Worm (Caenorhabditis elegans) whole organism, young adult: ENCODE results near the gene T21E8.4.

Experiments
- B0035.1 ChIP-seq: sonication (generic microtip); optimal IDR thresholded peaks from 2 replicates; lab custom pipeline; 2016; ENCODE audit warnings: missing genetic modification characterization, mild to moderate bottlenecking, missing compliant biosample characterization, missing genotype, missing genetic modification reagents
- C06A6.2 ChIP-seq: fragments of 200-800 bp; sonication (Bioruptor generic); conservative IDR thresholded peaks from 2 replicates; pipeline ENCODE4 v1.3.6; 2022; ENCODE audit warnings: missing genetic modification characterization, missing compliant biosample characterization
- F23B12.7 ChIP-seq: sonication (generic microtip); optimal IDR thresholded peaks from 2 replicates; lab custom pipeline; 2017; ENCODE audit warnings: missing genetic modification characterization, mild to moderate bottlenecking, missing compliant biosample characterization, antibody characterized with exemption, moderate library complexity; ENCODE audit not compliant: insufficient read depth
- F37B4.10 ChIP-seq: fragments of 200-800 bp; sonication (Bioruptor generic); IDR thresholded peaks from 2 replicates; pipeline ENCODE4 v1.3.6; 2022; ENCODE audit warnings: missing genetic modification characterization, missing compliant biosample characterization
- F57A8.1 ChIP-seq: fragments of 200-800 bp; sonication (Bioruptor generic); optimal IDR thresholded peaks from 2 replicates; lab custom pipeline; 2018; ENCODE audit warnings: mild to moderate bottlenecking, missing genetic modification characterization, moderate library complexity, missing compliant biosample characterization
- K12H6.12 ChIP-seq: fragments of 200-800 bp; sonication (Bioruptor generic); optimal IDR thresholded peaks from 2 replicates; lab custom pipeline; 2018; ENCODE audit warnings: mild to moderate bottlenecking, missing genetic modification characterization, missing compliant biosample characterization
- T07F8.4 ChIP-seq: sonication (generic microtip); optimal IDR thresholded peaks from 2 replicates; lab custom pipeline; 2016; ENCODE audit warnings: mild to moderate bottlenecking, missing genetic modification characterization, moderate library complexity, missing compliant biosample characterization
- T26A5.8 ChIP-seq: sonication (generic microtip); optimal IDR thresholded peaks from 2 replicates; lab custom pipeline; 2016; ENCODE audit warnings: missing genetic modification characterization, missing compliant biosample characterization
- Y53G8AR.9 ChIP-seq: fragments of 200-800 bp; sonication (Bioruptor generic); conservative IDR thresholded peaks from 2 replicates; pipeline ENCODE4 v1.3.6; 2022; ENCODE audit warnings: missing genetic modification reagents, missing genetic modification characterization, missing compliant biosample characterization
- Y56A3A.18 ChIP-seq: fragments of 200-800 bp; sonication (Bioruptor generic); IDR thresholded peaks from 2 replicates; pipeline ENCODE4 v1.3.6; 2022; ENCODE audit warnings: missing genetic modification reagents, missing genetic modification characterization, missing compliant biosample characterization
- Y67H2A.10 ChIP-seq: fragments of 200-800 bp; sonication (Bioruptor generic); conservative IDR thresholded peaks from 2 replicates; pipeline ENCODE4 v1.3.6; 2022; ENCODE audit warnings: missing genetic modification reagents, missing genetic modification characterization, missing compliant biosample characterization
- Y79H2A.3 ChIP-seq: fragments of 200-800 bp; sonication (Bioruptor generic); conservative IDR thresholded peaks from 2 replicates; pipeline ENCODE4 v1.3.6; 2022; ENCODE audit warnings: missing genetic modification reagents, missing genetic modification characterization, missing compliant biosample characterization
- Y95B8A.8 ChIP-seq: fragments of 200-800 bp; sonication (Bioruptor generic); IDR thresholded peaks from 2 replicates; pipeline ENCODE4 v1.3.6; 2022; ENCODE audit warnings: missing genetic modification reagents, missing genetic modification characterization, missing compliant biosample characterization
- akir-1 ChIP-seq: fragments of 200-800 bp; sonication (Bioruptor generic); optimal IDR thresholded peaks from 2 replicates; lab custom pipeline; 2018; ENCODE audit warnings: mild to moderate bottlenecking, missing genetic modification characterization, moderate library complexity, missing compliant biosample characterization
- attf-3 ChIP-seq: fragments of 200-800 bp; sonication (Bioruptor generic); conservative IDR thresholded peaks from 2 replicates; pipeline ENCODE4 v1.3.6; 2022; ENCODE audit warnings: missing genetic modification reagents, missing genetic modification characterization, missing compliant biosample characterization
- bed-2 ChIP-seq: fragments of 200-800 bp; sonication (Bioruptor generic); IDR thresholded peaks from 2 replicates; pipeline ENCODE4 v1.3.6; 2022; ENCODE audit warnings: missing genetic modification reagents, missing genetic modification characterization, missing compliant biosample characterization
- ccch-3 ChIP-seq: fragments of 200-800 bp; sonication (Bioruptor generic); optimal IDR thresholded peaks from 2 replicates; lab custom pipeline; 2018; ENCODE audit warnings: mild to moderate bottlenecking, missing genetic modification characterization, missing compliant biosample characterization
- cebp-1 ChIP-seq, 2 experiments: fragments of 200-800 bp in 1 of 2; sonication (Bioruptor generic) in 1 of 2; sonication (generic microtip) in 1 of 2; IDR thresholded peaks in 1 of 2; optimal IDR thresholded peaks in 1 of 2; 2 replicates each; pipeline versions ENCODE4 v1.3.6 to Lab custom; 2017 to 2022; ENCODE audit warnings: missing compliant biosample characterization in 2 of 2, missing genetic modification characterization in 2 of 2, mild to moderate bottlenecking in 1 of 2, missing genetic modification reagents in 1 of 2, moderate library complexity in 1 of 2
- ceh-100 ChIP-seq: fragments of 200-800 bp; sonication (Bioruptor generic); IDR thresholded peaks from 2 replicates; pipeline ENCODE4 v1.3.6; 2022; ENCODE audit warnings: missing genetic modification reagents, missing genetic modification characterization, missing compliant biosample characterization
- chd-7 ChIP-seq: sonication (generic microtip); optimal IDR thresholded peaks from 2 replicates; lab custom pipeline; 2016; ENCODE audit warnings: mild to moderate bottlenecking, missing genetic modification characterization, moderate library complexity, missing compliant biosample characterization
- dpl-1 ChIP-seq: fragments of 150-350 bp; optimal IDR thresholded peaks from 2 replicates; lab custom pipeline; 2014; ENCODE audit warnings: missing biosample characterization, missing genetic modification reagents, missing genetic modification characterization
- gei-17 ChIP-seq: fragments of 200-800 bp; sonication (Bioruptor generic); optimal IDR thresholded peaks from 2 replicates; lab custom pipeline; 2018; ENCODE audit warnings: mild to moderate bottlenecking, missing genetic modification characterization, missing compliant biosample characterization
- him-1 ChIP-seq: sonication (generic microtip); optimal IDR thresholded peaks from 2 replicates; lab custom pipeline; 2016; ENCODE audit warnings: missing genotype, missing genetic modification reagents, missing genetic modification characterization, missing compliant biosample characterization
- hlh-26 ChIP-seq: fragments of 200-800 bp; sonication (Bioruptor generic); conservative IDR thresholded peaks from 2 replicates; pipeline ENCODE4 v1.3.6; 2022; ENCODE audit warnings: missing genetic modification reagents, missing genetic modification characterization, missing compliant biosample characterization
- hmg-20 ChIP-seq: fragments of 200-800 bp; sonication (Bioruptor generic); IDR thresholded peaks from 2 replicates; pipeline ENCODE4 v1.3.6; 2022; ENCODE audit warnings: missing genetic modification reagents, missing genetic modification characterization, missing compliant biosample characterization
- hsf-1 ChIP-seq: fragments of 200-800 bp; sonication (Bioruptor generic); IDR thresholded peaks from 2 replicates; pipeline ENCODE4 v1.3.6; 2022; ENCODE audit warnings: missing genetic modification reagents, missing genetic modification characterization, missing compliant biosample characterization
- lag-1 ChIP-seq: fragments of 200-800 bp; sonication (Bioruptor generic); IDR thresholded peaks from 2 replicates; pipeline ENCODE4 v1.3.6; 2022; ENCODE audit warnings: missing genetic modification reagents, missing genetic modification characterization, missing compliant biosample characterization
- let-607 ChIP-seq, 2 experiments: fragments of 200-800 bp in 1 of 2; sonication (Bioruptor generic) in 1 of 2; sonication (generic microtip) in 1 of 2; optimal IDR thresholded peaks; 2 replicates each; lab custom pipeline; 2016 to 2018; ENCODE audit warnings: mild to moderate bottlenecking in 2 of 2, missing compliant biosample characterization in 2 of 2, missing genetic modification characterization in 2 of 2, moderate library complexity in 2 of 2, missing genotype in 1 of 2
- lin-26 ChIP-seq: fragments of 200-800 bp; sonication (Bioruptor generic); IDR thresholded peaks from 2 replicates; pipeline ENCODE4 v1.3.6; 2022; ENCODE audit warnings: missing genetic modification reagents, missing genetic modification characterization, missing compliant biosample characterization
- lin-35 ChIP-seq, 3 experiments: fragments of 150-350 bp in 2 of 3; sonication (generic microtip) in 1 of 3; optimal IDR thresholded peaks; 2 replicates each; lab custom pipeline; 2014 to 2018; ENCODE audit warnings: missing biosample characterization in 3 of 3, missing genetic modification characterization in 3 of 3, missing genetic modification reagents in 3 of 3
- lin-40 ChIP-seq: sonication (generic microtip); optimal IDR thresholded peaks from 2 replicates; lab custom pipeline; 2016; ENCODE audit warnings: missing genetic modification characterization, mild to moderate bottlenecking, missing compliant biosample characterization, missing genotype, missing genetic modification reagents
- lsl-1 ChIP-seq: fragments of 200-800 bp; sonication (Bioruptor generic); optimal IDR thresholded peaks from 2 replicates; lab custom pipeline; 2018; ENCODE audit warnings: mild to moderate bottlenecking, missing genetic modification characterization, moderate library complexity, missing compliant biosample characterization
- lsy-27 ChIP-seq: sonication (generic microtip); optimal IDR thresholded peaks from 2 replicates; lab custom pipeline; 2017; ENCODE audit warnings: missing genetic modification characterization, mild to moderate bottlenecking, missing compliant biosample characterization, antibody characterized with exemption, missing genotype, borderline replicate concordance; ENCODE audit not compliant: insufficient read depth
- mel-28 ChIP-seq: sonication (generic microtip); optimal IDR thresholded peaks from 2 replicates; lab custom pipeline; 2016; ENCODE audit warnings: borderline replicate concordance, mild to moderate bottlenecking, missing genetic modification characterization, missing compliant biosample characterization
- nhr-80 ChIP-seq: sonication (generic microtip); optimal IDR thresholded peaks from 2 replicates; lab custom pipeline; 2016; ENCODE audit warnings: missing genetic modification characterization, missing compliant biosample characterization
- pbrm-1 ChIP-seq: fragments of 200-800 bp; sonication (Bioruptor generic); IDR thresholded peaks from 2 replicates; pipeline ENCODE4 v1.3.6; 2022; ENCODE audit warnings: missing genetic modification reagents, missing genetic modification characterization, missing compliant biosample characterization
- repo-1 ChIP-seq: sonication (generic microtip); optimal IDR thresholded peaks from 2 replicates; lab custom pipeline; 2017; ENCODE audit warnings: mild to moderate bottlenecking, missing genetic modification characterization, missing compliant biosample characterization
- sdz-38 ChIP-seq: sonication (generic microtip); optimal IDR thresholded peaks from 2 replicates; lab custom pipeline; 2016; ENCODE audit warnings: missing genotype, missing genetic modification characterization, missing compliant biosample characterization
- sea-2 ChIP-seq: fragments of 200-800 bp; sonication (Bioruptor generic); IDR thresholded peaks from 2 replicates; pipeline ENCODE4 v1.3.6; 2022; ENCODE audit warnings: missing genetic modification characterization, missing compliant biosample characterization
- snpc-1.1 ChIP-seq: sonication (generic microtip); optimal IDR thresholded peaks from 2 replicates; lab custom pipeline; 2017; ENCODE audit warnings: missing genetic modification characterization, mild to moderate bottlenecking, missing compliant biosample characterization, antibody characterized with exemption, moderate library complexity, missing genotype, missing genetic modification reagents; ENCODE audit not compliant: insufficient read depth
- snpc-1.3 ChIP-seq: sonication (generic microtip); optimal IDR thresholded peaks from 2 replicates; lab custom pipeline; 2017; ENCODE audit warnings: missing genetic modification characterization, mild to moderate bottlenecking, missing compliant biosample characterization, antibody characterized with exemption, moderate library complexity, missing genotype, missing genetic modification reagents; ENCODE audit not compliant: insufficient read depth
- tlf-1 ChIP-seq: fragments of 200-800 bp; sonication (Bioruptor generic); optimal IDR thresholded peaks from 2 replicates; lab custom pipeline; 2018; ENCODE audit warnings: mild to moderate bottlenecking, missing genetic modification characterization, missing compliant biosample characterization
- unc-62 ChIP-seq: fragments of 150-350 bp; optimal IDR thresholded peaks from 2 replicates; lab custom pipeline; 2014; ENCODE audit warnings: missing biosample characterization, missing genetic modification reagents, missing genetic modification characterization
- xnd-1 ChIP-seq: sonication (generic microtip); optimal IDR thresholded peaks from 2 replicates; lab custom pipeline; 2016; ENCODE audit warnings: missing genotype, missing genetic modification reagents, missing genetic modification characterization, missing compliant biosample characterization
- ztf-26 ChIP-seq: sonication (generic microtip); optimal IDR thresholded peaks from 2 replicates; lab custom pipeline; 2017; ENCODE audit warnings: missing genetic modification characterization, missing compliant biosample characterization
- ztf-6 ChIP-seq: fragments of 200-800 bp; sonication (Bioruptor generic); IDR thresholded peaks from 2 replicates; pipeline ENCODE4 v1.3.6; 2022; ENCODE audit warnings: missing genetic modification reagents, missing genetic modification characterization, missing compliant biosample characterization

T21E8.4 gene

ce11 chrX:10890456-10890855 lies 9.8 kb downstream of the T21E8.4 start, which contains the start of gene F47B10.5:
TSS of gene F47B10.5 (minus strand) at chrX:10890556.
- TF ChIP-seq snpc-1.3 (no peak), mel-28 (tag; lab: Kevin White, UChicago) (no peak), chd-7 (tag; lab: Kevin White, UChicago) (no peak), lsl-1 (no peak), cebp-1 (GFP tag; IDR thresholded peaks at IDR 0.05; lab: Robert Waterston, UW) (no peak), cebp-1 (tag; optimal IDR thresholded peaks at IDR 0.05; lab: Kevin White, UChicago) (no peak), F23B12.7 (tag; lab: Kevin White, UChicago) (no peak), repo-1 (tag; lab: Kevin White, UChicago) (no peak), lin-26 (no peak), gei-17 (GFP tag; lab: Kevin White, UChicago) (no peak), him-1 (tag; lab: Kevin White, UChicago) (no peak), K12H6.12 (no peak), xnd-1 (tag; lab: Kevin White, UChicago) (no peak), lin-40 (no peak), lin-35 (GFP tag; optimal IDR thresholded peaks at IDR 0.05; lab: Kevin White, UChicago) (no peak)

ce11 chrX:10890965-10891364 lies 10.4 kb downstream of the T21E8.4 start, which contains the start of gene F47B10.4:
TSS of gene F47B10.4 (plus strand) at chrX:10891265.
- TF ChIP-seq ceh-100 (GFP tag; lab: Robert Waterston, UW), result no peak
- no peak for TF ChIP-seq chd-7 (tag; lab: Kevin White, UChicago)
- no peak for TF ChIP-seq ccch-3
- TF ChIP-seq pbrm-1, result no peak
- TF ChIP-seq Y79H2A.3 (GFP tag; lab: Robert Waterston, UW), result no peak
- TF ChIP-seq ztf-26 (tag; lab: Kevin White, UChicago), result no peak
- TF ChIP-seq nhr-80 (tag; lab: Kevin White, UChicago), result no peak
- no peak for TF ChIP-seq T26A5.8 (tag; lab: Kevin White, UChicago)
- no peak for TF ChIP-seq C06A6.2
- TF ChIP-seq let-607 (tag; optimal IDR thresholded peaks at IDR 0.05; lab: Kevin White, UChicago), result no peak
- TF ChIP-seq Y67H2A.10, result no peak
- TF ChIP-seq snpc-1.1, result no peak
- TF ChIP-seq bed-2 (GFP tag; lab: Robert Waterston, UW), result no peak
- TF ChIP-seq unc-62 (GFP tag; lab: Kevin White, UChicago), result no peak
- TF ChIP-seq T07F8.4 (tag; lab: Kevin White, UChicago), result no peak
- no peak for TF ChIP-seq tlf-1
- TF ChIP-seq B0035.1, result no peak
- no peak for TF ChIP-seq lag-1 (GFP tag; lab: Robert Waterston, UW)
- TF ChIP-seq hmg-20 (GFP tag; lab: Robert Waterston, UW), result no peak
- no peak for TF ChIP-seq hlh-26
- TF ChIP-seq, all 124 proteins: peak for 0

- TF ChIP-seq attf-3 (GFP tag; lab: Robert Waterston, UW) (no peak), F23B12.7 (tag; lab: Kevin White, UChicago) (no peak), Y53G8AR.9 (GFP tag; lab: Robert Waterston, UW) (no peak), T07F8.4 (tag; lab: Kevin White, UChicago) (no peak), akir-1 (GFP tag; lab: Kevin White, UChicago) (no peak), Y95B8A.8 (GFP tag; lab: Robert Waterston, UW) (no peak), sdz-38 (tag; lab: Kevin White, UChicago) (no peak), F37B4.10 (GFP tag; lab: Robert Waterston, UW) (no peak), sea-2 (GFP tag; lab: Robert Waterston, UW) (no peak), ztf-6 (GFP tag; lab: Robert Waterston, UW) (no peak), lsy-27 (tag; lab: Kevin White, UChicago) (no peak), hsf-1 (no peak), dpl-1 (GFP tag; lab: Kevin White, UChicago) (no peak), Y56A3A.18 (GFP tag; lab: Robert Waterston, UW) (no peak), lag-1 (GFP tag; lab: Robert Waterston, UW) (no peak), F57A8.1 (GFP tag; lab: Kevin White, UChicago) (no peak)
Observed at ce11 chrX:10891890-10892289, 11.3 kb downstream of the T21E8.4 start, which contains the start of gene F47B10.3. TSS of gene F47B10.3 (plus strand) at chrX:10892190.
